Fruit fly (Drosophila melanogaster): ENCODE measurements around the gene CG33298.

- TF ChIP-seq psq (optimal IDR thresholded peaks at IDR 0.05) (no peak), Dll (optimal IDR thresholded peaks at IDR 0.05) (no peak), pan (optimal IDR thresholded peaks at IDR 0.05) (no peak)
These were observed 27.5 kb downstream of the CG33298 start for dm6 chr2L:9522766-9523174.
